Worm (Caenorhabditis elegans) whole organism, mixed stage, embryonic: ENCODE measurements around the gene ZK355.2.

Experiments used
- M03D4.4 ChIP-seq: sonication (generic microtip); optimal IDR thresholded peaks from 2 replicates; lab custom pipeline; 2017; ENCODE audit warnings: mild to moderate bottlenecking, missing genetic modification characterization, missing compliant biosample characterization
- elt-1 ChIP-seq: sonication (generic microtip); optimal IDR thresholded peaks from 2 replicates; lab custom pipeline; 2017; ENCODE audit warnings: missing genetic modification characterization, mild to moderate bottlenecking, missing compliant biosample characterization, antibody characterized with exemption, moderate library complexity, borderline replicate concordance; ENCODE audit not compliant: insufficient read depth
- elt-3 ChIP-seq: fragments of 150-350 bp; optimal IDR thresholded peaks from 2 replicates; lab custom pipeline; 2014; ENCODE audit warnings: missing biosample characterization, missing genetic modification characterization
- ham-2 ChIP-seq: fragments of 200-800 bp; sonication (Bioruptor generic); optimal IDR thresholded peaks from 2 replicates; lab custom pipeline; 2018; ENCODE audit warnings: mild to moderate bottlenecking, missing genetic modification characterization, missing compliant biosample characterization
- lin-13 ChIP-seq: fragments of 150-350 bp; optimal IDR thresholded peaks from 2 replicates; lab custom pipeline; 2014; ENCODE audit warnings: missing biosample characterization, missing genetic modification characterization
- lsy-2 ChIP-seq: fragments of 150-350 bp; optimal IDR thresholded peaks from 2 replicates; lab custom pipeline; 2014; ENCODE audit warnings: missing biosample characterization, missing genetic modification characterization
- mep-1 ChIP-seq: fragments of 150-350 bp; optimal IDR thresholded peaks from 2 replicates; lab custom pipeline; 2017; ENCODE audit warnings: missing biosample characterization, missing genetic modification reagents, missing genetic modification characterization, inconsistent platforms
- nhr-76 ChIP-seq: sonication (generic microtip); optimal IDR thresholded peaks from 2 replicates; lab custom pipeline; 2017; ENCODE audit warnings: missing biosample characterization, missing genetic modification characterization
- snpc-4 ChIP-seq: fragments of 150-350 bp; optimal IDR thresholded peaks from 2 replicates; lab custom pipeline; 2014; ENCODE audit warnings: missing biosample characterization, missing genetic modification characterization
- sptf-1 ChIP-seq: sonication (generic microtip); optimal IDR thresholded peaks from 2 replicates; lab custom pipeline; 2017; ENCODE audit warnings: mild to moderate bottlenecking, missing genetic modification characterization, moderate library complexity, missing compliant biosample characterization
- unc-62 ChIP-seq: fragments of 150-350 bp; optimal IDR thresholded peaks from 2 replicates; lab custom pipeline; 2014; ENCODE audit warnings: missing biosample characterization, missing genetic modification reagents, missing genetic modification characterization

DNA sequence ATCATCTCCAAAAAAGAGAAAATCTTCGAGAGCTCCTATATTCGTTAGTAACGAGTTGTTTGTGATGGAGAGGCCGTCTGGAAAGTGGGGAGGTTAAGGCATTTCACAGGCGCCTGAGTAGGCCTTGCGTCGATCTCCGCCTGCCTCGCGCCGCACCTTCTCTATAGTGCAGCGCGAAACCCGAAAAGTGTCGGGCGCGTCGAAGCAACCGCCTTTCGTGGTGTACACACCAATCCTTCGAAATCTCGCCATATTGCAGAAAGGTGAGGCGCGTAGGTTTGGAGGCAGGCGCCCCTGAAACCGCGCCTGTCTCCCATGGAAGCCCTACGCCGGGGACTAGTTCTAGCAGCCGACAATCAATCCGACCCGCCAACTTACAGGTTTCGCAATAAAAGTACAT, 6.1 kb downstream of the ZK355.2 start:
- TF ChIP-seq lin-13 (tag; lab: Kevin White, UChicago) (no peak), ham-2 (no peak), unc-62 (GFP tag; lab: Kevin White, UChicago) (no peak), nhr-76 (tag; lab: Kevin White, UChicago) (no peak), lsy-2 (no peak), snpc-4 (no peak), sptf-1 (tag; lab: Kevin White, UChicago) (no peak), elt-1 (tag; lab: Kevin White, UChicago) (no peak), elt-3 (no peak), M03D4.4 (tag; lab: Kevin White, UChicago) (no peak), mep-1 (tag; lab: Kevin White, UChicago) (no peak)
